Worm (Caenorhabditis elegans) whole organism, midembryonic: Measurements from ENCODE around the gene ZK1290.7.

Experiments
- T22C8.4 ChIP-seq: fragments of 200-800 bp; sonication (Bioruptor generic); IDR thresholded peaks from 2 replicates; pipeline ENCODE4 v1.3.6; 2022; ENCODE audit warnings: missing genetic modification characterization, missing compliant biosample characterization
- ztf-23 ChIP-seq: fragments of 200-800 bp; sonication (Bioruptor generic); IDR thresholded peaks from 2 replicates; pipeline ENCODE4 v1.3.6; 2022; ENCODE audit warnings: missing genetic modification reagents, missing genetic modification characterization, missing compliant biosample characterization

- TF ChIP-seq T22C8.4 (GFP tag; lab: Robert Waterston, UW) = no peak
- TF ChIP-seq ztf-23 (GFP tag; lab: Robert Waterston, UW) = no peak
Measured at ce11 chrII:7543808-7544207, 18.4 kb upstream of the ZK1290.7 start, which contains the start of gene rol-8.
